Fruit fly (Drosophila melanogaster) whole organism, embryonic: ENCODE data around the gene CG33668.

Experiments
- Ada2b ChIP-seq: fragments of 200-800 bp; sonication (Bioruptor generic); IDR thresholded peaks from 2 replicates; pipeline ENCODE4 v1.3.6; 2022; ENCODE audit warnings: missing biosample characterization, missing genetic modification characterization
- B-H1 ChIP-seq: fragments of 200-800 bp; sonication (Bioruptor generic); IDR thresholded peaks from 3 replicates; pipeline ENCODE4 v1.3.6; 2022; ENCODE audit warnings: missing biosample characterization, missing genetic modification characterization
- B-H2 ChIP-seq: fragments of 200-800 bp; sonication (Bioruptor generic); optimal IDR thresholded peaks from 2 replicates; lab custom pipeline; 2018; ENCODE audit warnings: missing biosample characterization, mild to moderate bottlenecking, missing genetic modification characterization
- CG10274 ChIP-seq: fragments of 200-800 bp; sonication (Bioruptor generic); optimal IDR thresholded peaks from 3 replicates; lab custom pipeline; 2017; ENCODE audit warnings: missing biosample characterization, mild to moderate bottlenecking, missing genetic modification characterization
- CG10543 ChIP-seq: fragments of 200-800 bp; sonication (Bioruptor generic); optimal IDR thresholded peaks from 3 replicates; lab custom pipeline; 2017; ENCODE audit warnings: missing biosample characterization, mild to moderate bottlenecking, missing genetic modification characterization, moderate library complexity
- CG11456 ChIP-seq: fragments of 200-800 bp; sonication (Bioruptor generic); IDR thresholded peaks from 3 replicates; pipeline ENCODE4 v1.3.6; 2022; ENCODE audit warnings: missing biosample characterization, missing genetic modification characterization
- CG12104 ChIP-seq: fragments of 200-800 bp; sonication (Bioruptor generic); optimal IDR thresholded peaks from 3 replicates; lab custom pipeline; 2016; ENCODE audit warnings: missing biosample characterization, missing genetic modification characterization
- CG12659 ChIP-seq: fragments of 200-800 bp; sonication (Bioruptor generic); optimal IDR thresholded peaks from 3 replicates; lab custom pipeline; 2017; ENCODE audit warnings: mild to moderate bottlenecking, missing biosample characterization, missing genetic modification reagents, missing genetic modification characterization
- CG16863 ChIP-seq: fragments of 200-800 bp; sonication (Bioruptor generic); optimal IDR thresholded peaks from 3 replicates; lab custom pipeline; 2016; ENCODE audit warnings: missing biosample characterization, missing genetic modification characterization
- CG1792 ChIP-seq: fragments of 200-800 bp; sonication (Bioruptor generic); optimal IDR thresholded peaks from 2 replicates; lab custom pipeline; 2016; ENCODE audit warnings: missing biosample characterization, missing genetic modification characterization
- CG2120 ChIP-seq: fragments of 200-800 bp; sonication (Bioruptor generic); optimal IDR thresholded peaks from 3 replicates; lab custom pipeline; 2016; ENCODE audit warnings: missing biosample characterization, missing genetic modification characterization
- CG2199 ChIP-seq: fragments of 200-800 bp; sonication (Bioruptor generic); IDR thresholded peaks from 3 replicates; pipeline ENCODE4 v1.3.6; 2022; ENCODE audit warnings: missing biosample characterization, missing genetic modification characterization
- CG3281 ChIP-seq: fragments of 200-800 bp; sonication (Bioruptor generic); optimal IDR thresholded peaks from 3 replicates; lab custom pipeline; 2017; ENCODE audit warnings: missing biosample characterization, mild to moderate bottlenecking, missing genetic modification characterization
- CG34224 ChIP-seq: fragments of 200-800 bp; sonication (Bioruptor generic); IDR thresholded peaks from 3 replicates; pipeline ENCODE4 v1.3.6; 2022; ENCODE audit warnings: missing biosample characterization, missing genetic modification characterization; ENCODE audit not compliant: partially characterized antibody
- CG34376 ChIP-seq: fragments of 200-800 bp; sonication (Bioruptor generic); optimal IDR thresholded peaks from 2 replicates; lab custom pipeline; 2018; ENCODE audit warnings: missing biosample characterization, mild to moderate bottlenecking, missing genetic modification characterization
- CG6654 ChIP-seq: fragments of 200-800 bp; sonication (Bioruptor generic); optimal IDR thresholded peaks from 2 replicates; lab custom pipeline; 2017; ENCODE audit warnings: missing biosample characterization, mild to moderate bottlenecking, missing genetic modification characterization
- CG8281 ChIP-seq: fragments of 200-800 bp; sonication (Bioruptor generic); optimal IDR thresholded peaks from 2 replicates; lab custom pipeline; 2018; ENCODE audit warnings: missing biosample characterization, mild to moderate bottlenecking, missing genetic modification characterization, moderate library complexity
- CG8944 ChIP-seq: fragments of 200-800 bp; sonication (Bioruptor generic); optimal IDR thresholded peaks from 3 replicates; lab custom pipeline; 2016; ENCODE audit warnings: missing biosample characterization, missing genetic modification characterization
- CG9215 ChIP-seq: fragments of 200-800 bp; sonication (Bioruptor generic); IDR thresholded peaks from 2 replicates; pipeline ENCODE4 v1.3.6; 2022; ENCODE audit warnings: missing biosample characterization, missing genetic modification characterization
- CkIIα-i1 ChIP-seq: fragments of 200-800 bp; sonication (Bioruptor generic); IDR thresholded peaks from 2 replicates; pipeline ENCODE4 v1.3.6; 2022; ENCODE audit warnings: missing biosample characterization, missing genetic modification characterization
- CrebB ChIP-seq: fragments of 200-800 bp; sonication (Bioruptor generic); optimal IDR thresholded peaks from 3 replicates; lab custom pipeline; 2018; ENCODE audit warnings: missing biosample characterization, mild to moderate bottlenecking, missing genetic modification characterization
- D19B ChIP-seq: fragments of 200-800 bp; sonication (Bioruptor generic); optimal IDR thresholded peaks from 2 replicates; lab custom pipeline; 2017; ENCODE audit warnings: missing biosample characterization, mild to moderate bottlenecking, missing genetic modification characterization
- Dad ChIP-seq: fragments of 200-800 bp; sonication (Bioruptor generic); optimal IDR thresholded peaks from 3 replicates; lab custom pipeline; 2016; ENCODE audit warnings: missing biosample characterization, missing genetic modification characterization
- Dbx ChIP-seq: fragments of 200-800 bp; sonication (Bioruptor generic); IDR thresholded peaks from 3 replicates; pipeline ENCODE4 v1.3.6; 2022; ENCODE audit warnings: missing biosample characterization, missing genetic modification characterization
- Dek ChIP-seq: fragments of 200-800 bp; sonication (Bioruptor generic); optimal IDR thresholded peaks from 3 replicates; lab custom pipeline; 2019; ENCODE audit warnings: missing biosample characterization, mild to moderate bottlenecking, missing genetic modification characterization, moderate library complexity
- Doc2 ChIP-seq: fragments of 200-800 bp; sonication (Bioruptor generic); IDR thresholded peaks from 2 replicates; pipeline ENCODE4 v1.3.6; 2022; ENCODE audit warnings: missing biosample characterization, missing genetic modification characterization
- Ets97D ChIP-seq: fragments of 200-800 bp; sonication (Bioruptor generic); optimal IDR thresholded peaks from 3 replicates; lab custom pipeline; 2016; ENCODE audit warnings: missing biosample characterization, missing genetic modification characterization
- H15 ChIP-seq: fragments of 200-800 bp; sonication (Bioruptor generic); IDR thresholded peaks from 3 replicates; pipeline ENCODE4 v1.3.6; 2022; ENCODE audit warnings: missing biosample characterization, missing genetic modification characterization
- HLH54F ChIP-seq: fragments of 200-800 bp; sonication (Bioruptor generic); optimal IDR thresholded peaks from 3 replicates; lab custom pipeline; 2016; ENCODE audit warnings: missing biosample characterization, missing genetic modification characterization
- Hand ChIP-seq: fragments of 200-800 bp; sonication (Bioruptor generic); optimal IDR thresholded peaks from 2 replicates; lab custom pipeline; 2017; ENCODE audit warnings: mild to moderate bottlenecking, missing biosample characterization, missing genetic modification reagents, missing genetic modification characterization
- Mad ChIP-seq: fragments of 200-800 bp; sonication (Bioruptor generic); optimal IDR thresholded peaks from 2 replicates; lab custom pipeline; 2016; ENCODE audit warnings: missing biosample characterization, missing genetic modification characterization
- Max ChIP-seq: fragments of 200-800 bp; sonication (Bioruptor generic); optimal IDR thresholded peaks from 2 replicates; lab custom pipeline; 2016; ENCODE audit warnings: missing biosample characterization, mild to moderate bottlenecking, missing genetic modification characterization
- Med ChIP-seq: fragments of 200-800 bp; sonication (Bioruptor generic); peaks from one replicate; lab custom pipeline; 2016; ENCODE audit warnings: missing biosample characterization, missing genetic modification characterization, mild to moderate bottlenecking, inconsistent platforms, moderate library complexity
- Ptx1 ChIP-seq: fragments of 200-800 bp; sonication (Bioruptor generic); IDR thresholded peaks from 2 replicates; pipeline ENCODE4 v1.3.6; 2022; ENCODE audit warnings: missing biosample characterization, missing genetic modification characterization
- amos ChIP-seq: fragments of 200-800 bp; sonication (Bioruptor generic); IDR thresholded peaks from 2 replicates; pipeline ENCODE4 v1.3.6; 2022; ENCODE audit warnings: missing biosample characterization, missing genetic modification characterization; ENCODE audit not compliant: partially characterized antibody
- ase ChIP-seq: fragments of 200-800 bp; sonication (Bioruptor generic); IDR thresholded peaks from 3 replicates; pipeline ENCODE4 v1.3.6; 2022; ENCODE audit warnings: missing biosample characterization, missing genetic modification characterization
- cato ChIP-seq: fragments of 200-800 bp; sonication (Bioruptor generic); optimal IDR thresholded peaks from 2 replicates; lab custom pipeline; 2016; ENCODE audit warnings: missing biosample characterization, missing genetic modification characterization, borderline replicate concordance
- chinmo ChIP-seq: fragments of 200-800 bp; sonication (Bioruptor generic); IDR thresholded peaks from 4 replicates; pipeline ENCODE4 v1.3.6; 2022; ENCODE audit warnings: missing biosample characterization, missing genetic modification characterization; ENCODE audit not compliant: partially characterized antibody
- dm ChIP-seq: fragments of 200-800 bp; sonication (Bioruptor generic); optimal IDR thresholded peaks from 3 replicates; lab custom pipeline; 2016; ENCODE audit warnings: missing biosample characterization, missing genetic modification characterization
- ftz-f1 ChIP-seq: fragments of 200-800 bp; sonication (Bioruptor generic); optimal IDR thresholded peaks from 2 replicates; lab custom pipeline; 2016; ENCODE audit warnings: missing biosample characterization, missing genetic modification characterization
- fu2 ChIP-seq: fragments of 200-800 bp; sonication (Bioruptor generic); optimal IDR thresholded peaks from 2 replicates; lab custom pipeline; 2016; ENCODE audit warnings: missing biosample characterization, missing genetic modification characterization
- jigr1 ChIP-seq: fragments of 200-800 bp; sonication (Bioruptor generic); IDR thresholded peaks from 3 replicates; pipeline ENCODE4 v1.3.6; 2022; ENCODE audit warnings: missing biosample characterization, missing genetic modification characterization
- kni ChIP-seq: fragments of 200-800 bp; sonication (Bioruptor generic); optimal IDR thresholded peaks from 3 replicates; lab custom pipeline; 2017; ENCODE audit warnings: mild to moderate bottlenecking, missing biosample characterization, missing genetic modification reagents, missing genetic modification characterization
- lilli ChIP-seq: fragments of 200-800 bp; sonication (Bioruptor generic); optimal IDR thresholded peaks from 3 replicates; lab custom pipeline; 2016; ENCODE audit warnings: missing biosample characterization, missing genetic modification characterization
- maf-S ChIP-seq: fragments of 200-800 bp; sonication (Bioruptor generic); optimal IDR thresholded peaks from 2 replicates; lab custom pipeline; 2016; ENCODE audit warnings: missing biosample characterization, missing genetic modification characterization
- nmo ChIP-seq: fragments of 200-800 bp; sonication (Bioruptor generic); optimal IDR thresholded peaks from 2 replicates; lab custom pipeline; 2018; ENCODE audit warnings: missing biosample characterization, mild to moderate bottlenecking, missing genetic modification characterization, moderate library complexity
- oc ChIP-seq: fragments of 200-800 bp; sonication (Bioruptor generic); optimal IDR thresholded peaks from 2 replicates; lab custom pipeline; 2018; ENCODE audit warnings: missing biosample characterization, mild to moderate bottlenecking, missing genetic modification characterization, moderate library complexity
- slou ChIP-seq: fragments of 200-800 bp; sonication (Bioruptor generic); optimal IDR thresholded peaks from 3 replicates; lab custom pipeline; 2016; ENCODE audit warnings: missing biosample characterization, missing genetic modification characterization
- stc ChIP-seq: fragments of 200-800 bp; sonication (Bioruptor generic); IDR thresholded peaks from 2 replicates; pipeline ENCODE4 v1.3.6; 2022; ENCODE audit warnings: missing biosample characterization, missing genetic modification characterization
- unc-4 ChIP-seq: fragments of 200-800 bp; sonication (Bioruptor generic); IDR thresholded peaks from 2 replicates; pipeline ENCODE4 v1.3.6; 2022; ENCODE audit warnings: missing biosample characterization, missing genetic modification characterization; ENCODE audit not compliant: partially characterized antibody
- vfl ChIP-seq: fragments of 200-800 bp; sonication (Bioruptor generic); optimal IDR thresholded peaks from 2 replicates; lab custom pipeline; 2016; ENCODE audit warnings: missing biosample characterization, missing genetic modification characterization
- wdn ChIP-seq: fragments of 200-800 bp; sonication (Bioruptor generic); IDR thresholded peaks from 2 replicates; pipeline ENCODE4 v1.3.6; 2022; ENCODE audit warnings: missing biosample characterization, missing genetic modification characterization

Gene CG33668

dm6 chrX:6375636-6376035, 43.6 kb downstream of the CG33668 start (continued):
- TF ChIP-seq chinmo (no peak), Doc2 (GFP tag; lab: Robert Waterston, UW) (no peak), B-H2 (no peak), CG8281 (tag; lab: Kevin White, UChicago) (no peak), CG10543 (GFP tag; lab: Kevin White, UChicago) (no peak), CG12104 (GFP tag; lab: Kevin White, UChicago) (no peak), Dek (tag; lab: Kevin White, UChicago) (peak; percentile 47), B-H1 (no peak; the same call in 2 of the 3 replicates), Hand (GFP tag; lab: Kevin White, UChicago) (peak; percentile 47), Ada2b (GFP tag; lab: Robert Waterston, UW) (peak; percentile 60; the same call in 1 of the 2 replicates), cato (GFP tag; lab: Kevin White, UChicago) (no peak), CG11456 (GFP tag; lab: Robert Waterston, UW) (no peak), unc-4 (GFP tag; lab: Robert Waterston, UW) (no peak), stc (no peak; the same call in 1 of the 2 replicates), oc (tag; lab: Kevin White, UChicago) (no peak), CG34224 (GFP tag; lab: Robert Waterston, UW) (no peak), CG10274 (GFP tag; lab: Kevin White, UChicago) (no peak), nmo (GFP tag; lab: Kevin White, UChicago) (peak; percentile 59), Mad (GFP tag; lab: Kevin White, UChicago) (peak; percentile 3), Ptx1 (peak; percentile 57), slou (GFP tag; lab: Kevin White, UChicago) (peak; percentile 16), ftz-f1 (GFP tag; lab: Kevin White, UChicago) (no peak), Ets97D (no peak), dm (no peak), Med (GFP tag; lab: Kevin White, UChicago) (peak; percentile 91), CG3281 (peak; percentile 61), CG12659 (GFP tag; lab: Kevin White, UChicago) (peak; percentile 32), kni (GFP tag; lab: Kevin White, UChicago) (no peak), amos (no peak), CG6654 (GFP tag; lab: Kevin White, UChicago) (no peak), wdn (GFP tag; lab: Robert Waterston, UW) (no peak; the same call in 1 of the 2 replicates), lilli (GFP tag; lab: Kevin White, UChicago) (peak; percentile 50), vfl (GFP tag; lab: Kevin White, UChicago) (no peak), fu2 (GFP tag; lab: Kevin White, UChicago) (no peak), CrebB (no peak), CG8944 (GFP tag; lab: Kevin White, UChicago) (peak; percentile 30), maf-S (GFP tag; lab: Kevin White, UChicago) (no peak), CG2120 (GFP tag; lab: Kevin White, UChicago) (peak; percentile 65), CkIIα-i1 (GFP tag; lab: Robert Waterston, UW) (no peak), CG16863 (GFP tag; lab: Kevin White, UChicago) (peak; percentile 6), Dad (GFP tag; lab: Kevin White, UChicago) (peak; percentile 3), D19B (no peak), CG34376 (peak; percentile 34), Dbx (GFP tag; lab: Robert Waterston, UW) (peak; percentile 40; the same call in 1 of the 3 replicates), CG9215 (GFP tag; lab: Robert Waterston, UW) (peak; percentile 29; the same call in 1 of the 2 replicates), H15 (GFP tag; lab: Robert Waterston, UW) (no peak), ase (GFP tag; lab: Robert Waterston, UW) (0 out of 3 replicates have a peak, but pooled peaks have one; percentile 29), CG2199 (GFP tag; lab: Robert Waterston, UW) (no peak), Max (no peak), CG1792 (GFP tag; lab: Kevin White, UChicago) (peak; percentile 27), HLH54F (GFP tag; lab: Kevin White, UChicago) (peak; percentile 21), jigr1 (no peak)
